Worm (Caenorhabditis elegans) whole organism, midembryonic: ENCODE results near the gene elo-1.

Source experiments
- T22C8.4 ChIP-seq: fragments of 200-800 bp; sonication (Bioruptor generic); IDR thresholded peaks from 2 replicates; pipeline ENCODE4 v1.3.6; 2022; ENCODE audit warnings: missing genetic modification characterization, missing compliant biosample characterization
- med-1 ChIP-seq: sonication (generic microtip); optimal IDR thresholded peaks from 2 replicates; lab custom pipeline; 2017; ENCODE audit warnings: missing genetic modification characterization, mild to moderate bottlenecking, missing compliant biosample characterization, antibody characterized with exemption, missing genetic modification reagents; ENCODE audit not compliant: insufficient read depth
- ref-1 ChIP-seq: fragments of 200-800 bp; sonication (Bioruptor generic); conservative IDR thresholded peaks from 2 replicates; pipeline ENCODE4 v1.3.6; 2022; ENCODE audit warnings: missing genetic modification reagents, missing genetic modification characterization, missing compliant biosample characterization
- tab-1 ChIP-seq: fragments of 200-800 bp; sonication (Bioruptor generic); IDR thresholded peaks from 2 replicates; pipeline ENCODE4 v1.3.6; 2022; ENCODE audit warnings: missing genetic modification characterization, missing compliant biosample characterization
- ztf-23 ChIP-seq: fragments of 200-800 bp; sonication (Bioruptor generic); IDR thresholded peaks from 2 replicates; pipeline ENCODE4 v1.3.6; 2022; ENCODE audit warnings: missing genetic modification reagents, missing genetic modification characterization, missing compliant biosample characterization
- ztf-29 ChIP-seq: fragments of 200-800 bp; sonication (Bioruptor generic); IDR thresholded peaks from 2 replicates; pipeline ENCODE4 v1.3.6; 2022; ENCODE audit warnings: missing genetic modification reagents, missing genetic modification characterization, missing compliant biosample characterization

DNA sequence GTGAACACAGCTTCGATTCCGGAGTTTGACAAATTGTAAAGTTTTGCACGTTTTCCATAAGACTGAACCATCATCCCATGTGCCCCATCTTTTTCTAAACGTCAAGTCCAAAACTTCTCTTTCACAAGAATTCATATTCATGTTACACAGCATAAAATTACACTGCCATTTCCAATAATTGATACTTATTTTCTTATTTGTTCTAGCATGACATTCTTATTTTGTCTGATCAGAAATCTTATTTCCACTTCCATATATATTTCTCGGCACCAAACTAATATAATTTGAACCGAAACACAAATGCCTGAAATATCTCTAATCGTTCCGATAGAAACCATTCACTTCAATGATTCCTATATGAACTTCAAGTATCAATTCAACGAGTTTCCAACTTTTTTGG, 40.2 kb upstream of the elo-1 start, which contains the start of gene sru-2:
- no peak for TF ChIP-seq ztf-23
- no peak for TF ChIP-seq med-1 (GFP tag; lab: Kevin White, UChicago)
- no peak for TF ChIP-seq tab-1 (GFP tag; lab: Robert Waterston, UW)
- no peak for TF ChIP-seq ztf-29 (GFP tag; lab: Robert Waterston, UW)
- no peak for TF ChIP-seq ref-1 (GFP tag; lab: Robert Waterston, UW)
- TF ChIP-seq T22C8.4 (GFP tag; lab: Robert Waterston, UW), result no peak
